Fruit fly (Drosophila melanogaster): ENCODE measurements around the gene Qsox3.

The Qsox3 gene

DNA sequence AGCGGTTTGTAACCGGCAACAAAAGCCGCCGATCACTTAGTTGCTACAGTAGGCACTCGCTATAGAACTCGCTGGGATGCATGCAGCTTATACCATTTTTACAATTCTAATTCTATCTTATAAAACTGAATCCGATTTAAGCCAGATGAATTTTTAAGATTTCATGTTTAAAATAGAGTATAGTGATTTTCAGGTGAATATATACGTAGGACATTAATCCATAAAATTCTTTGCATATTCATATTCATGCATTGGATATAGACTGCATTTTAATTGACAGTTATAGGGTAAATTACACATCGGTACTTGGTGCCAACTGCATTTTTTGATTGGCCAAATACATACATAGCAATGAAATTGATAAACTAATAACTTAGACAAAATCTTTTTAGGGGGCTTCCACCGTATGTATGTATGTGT is 24.0 kb upstream of the Qsox3 start (continued):
- peak; percentile 13 for TF ChIP-seq CG33557 (GFP tag; optimal IDR thresholded peaks at IDR 0.05)
- no peak for TF ChIP-seq disco-r (GFP tag; optimal IDR thresholded peaks at IDR 0.05)
- no peak for TF ChIP-seq CG2678 (tag; optimal IDR thresholded peaks at IDR 0.05)
- peak; percentile 39; the same call in 1 of the 2 replicates for TF ChIP-seq esg (GFP tag; conservative IDR thresholded peaks at IDR 0.05)
- no peak for TF ChIP-seq CG1024 (GFP tag; IDR thresholded peaks at IDR 0.05)
- TF ChIP-seq CG31365 (tag; optimal IDR thresholded peaks at IDR 0.05) = no peak
- peak; percentile 65 for TF ChIP-seq dysf (GFP tag; IDR thresholded peaks at IDR 0.05)
- 0 out of 2 replicates have a peak, but pooled peaks have one; percentile 24 for TF ChIP-seq onecut (GFP tag; IDR thresholded peaks at IDR 0.05)
- TF ChIP-seq vfl (GFP tag; optimal IDR thresholded peaks at IDR 0.05) = no peak
- TF ChIP-seq CG9876 (GFP tag; optimal IDR thresholded peaks at IDR 0.05) = no peak
- peak; percentile 79 for TF ChIP-seq nmo (GFP tag; optimal IDR thresholded peaks at IDR 0.05)
- peak; percentile 35 for TF ChIP-seq kay (GFP tag; optimal IDR thresholded peaks at IDR 0.05)
- TF ChIP-seq CG12942 (GFP tag; optimal IDR thresholded peaks at IDR 0.05) = no peak
- TF ChIP-seq Adf1 (GFP tag; IDR thresholded peaks at IDR 0.05) = 0 out of 2 replicates have a peak, but pooled peaks have one; percentile 1
- TF ChIP-seq caup (GFP tag; optimal IDR thresholded peaks at IDR 0.05; ENCODE audit: severe bottlenecking) = no peak
- peak; percentile 12 for TF ChIP-seq tin (GFP tag; optimal IDR thresholded peaks at IDR 0.05)
- no peak for TF ChIP-seq CG4707 (GFP tag; optimal IDR thresholded peaks at IDR 0.05)
- peak; percentile 32 for TF ChIP-seq bcd (GFP tag; optimal IDR thresholded peaks at IDR 0.05)
- TF ChIP-seq ATbp (GFP tag; optimal IDR thresholded peaks at IDR 0.05) = peak; percentile 14
- TF ChIP-seq zf30C (GFP tag; optimal IDR thresholded peaks at IDR 0.05) = no peak
- no peak for TF ChIP-seq CTCF (GFP tag; optimal IDR thresholded peaks at IDR 0.05)
- 0 out of 2 replicates have a peak, but pooled peaks have one; percentile 23 for TF ChIP-seq CG10959 (GFP tag; IDR thresholded peaks at IDR 0.05)
- TF ChIP-seq ranshi (GFP tag; IDR thresholded peaks at IDR 0.05) = peak; percentile 53
- TF ChIP-seq YL-1 (GFP tag; optimal IDR thresholded peaks at IDR 0.05) = no peak
- TF ChIP-seq Xrp1 (GFP tag; IDR thresholded peaks at IDR 0.05) = 0 out of 2 replicates have a peak, but pooled peaks have one; percentile 42
- peak; percentile 39; the same call in 1 of the 3 replicates for TF ChIP-seq Aef1 (GFP tag; IDR thresholded peaks at IDR 0.05)
- 0 out of 3 replicates have a peak, but pooled peaks have one; percentile 53 for TF ChIP-seq ken (GFP tag; IDR thresholded peaks at IDR 0.05)
- TF ChIP-seq jigr1 (GFP tag; IDR thresholded peaks at IDR 0.05) = no peak
- peak; percentile 71 for TF ChIP-seq CG2712 (tag; optimal IDR thresholded peaks at IDR 0.05)
- TF ChIP-seq CG13287 (GFP tag; IDR thresholded peaks at IDR 0.05; ENCODE audit: partially characterized antibody) = no peak
- TF ChIP-seq Blimp-1 (GFP tag; optimal IDR thresholded peaks at IDR 0.05) = peak; percentile 39
- TF ChIP-seq gt (GFP tag; IDR thresholded peaks at IDR 0.05) = no peak
- TF ChIP-seq chm (GFP tag; IDR thresholded peaks at IDR 0.05) = no peak
- TF ChIP-seq CG6654 (GFP tag; optimal IDR thresholded peaks at IDR 0.05) = peak; percentile 9
- TF ChIP-seq CG4854 (GFP tag; optimal IDR thresholded peaks at IDR 0.05) = no peak
- TF ChIP-seq croc (GFP tag; conservative IDR thresholded peaks at IDR 0.05) = peak; percentile 35; the same call in 1 of the 3 replicates
- TF ChIP-seq CG13624 (GFP tag; optimal IDR thresholded peaks at IDR 0.05) = no peak
- no peak for TF ChIP-seq run (tag; optimal IDR thresholded peaks at IDR 0.05)
- no peak for TF ChIP-seq bab2 (GFP tag; optimal IDR thresholded peaks at IDR 0.05)
- TF ChIP-seq kni (GFP tag; optimal IDR thresholded peaks at IDR 0.05) = no peak
- TF ChIP-seq MESR4 (GFP tag; optimal IDR thresholded peaks at IDR 0.05) = no peak
- TF ChIP-seq CG2120 (GFP tag; optimal IDR thresholded peaks at IDR 0.05) = peak; percentile 11
- peak; percentile 11 for TF ChIP-seq gcm (GFP tag; optimal IDR thresholded peaks at IDR 0.05)
- peak; percentile 6 for TF ChIP-seq CG8924 (tag; optimal IDR thresholded peaks at IDR 0.05)
- TF ChIP-seq Nf-YA (GFP tag; IDR thresholded peaks at IDR 0.05) = 0 out of 2 replicates have a peak, but pooled peaks have one; percentile 23
- no peak for TF ChIP-seq so (GFP tag; IDR thresholded peaks at IDR 0.05)
- TF ChIP-seq otp (GFP tag; IDR thresholded peaks at IDR 0.05) = 0 out of 3 replicates have a peak, but pooled peaks have one; percentile 45
- no peak for TF ChIP-seq GATAe (GFP tag; conservative IDR thresholded peaks at IDR 0.05)
- TF ChIP-seq Side (GFP tag; optimal IDR thresholded peaks at IDR 0.05) = no peak
- TF ChIP-seq ase (GFP tag; IDR thresholded peaks at IDR 0.05) = peak; percentile 59; the same call in 1 of the 3 replicates
- peak; percentile 49 for TF ChIP-seq CG8944 (GFP tag; optimal IDR thresholded peaks at IDR 0.05)
- peak; percentile 85 for TF ChIP-seq CG17361 (GFP tag; IDR thresholded peaks at IDR 0.05)
